Worm (Caenorhabditis elegans) whole organism, mixed stage, embryonic: Measurements from ENCODE around the gene F49H12.4.

Experiments
- blmp-1 ChIP-seq: fragments of 150-350 bp; optimal IDR thresholded peaks from 2 replicates; lab custom pipeline; 2014; ENCODE audit warnings: missing biosample characterization, missing genetic modification characterization
- elt-1 ChIP-seq: sonication (generic microtip); optimal IDR thresholded peaks from 2 replicates; lab custom pipeline; 2017; ENCODE audit warnings: missing genetic modification characterization, mild to moderate bottlenecking, missing compliant biosample characterization, antibody characterized with exemption, moderate library complexity, borderline replicate concordance; ENCODE audit not compliant: insufficient read depth
- elt-3 ChIP-seq: fragments of 150-350 bp; optimal IDR thresholded peaks from 2 replicates; lab custom pipeline; 2014; ENCODE audit warnings: missing biosample characterization, missing genetic modification characterization
- lin-13 ChIP-seq: fragments of 150-350 bp; optimal IDR thresholded peaks from 2 replicates; lab custom pipeline; 2014; ENCODE audit warnings: missing biosample characterization, missing genetic modification characterization
- mep-1 ChIP-seq: fragments of 150-350 bp; optimal IDR thresholded peaks from 2 replicates; lab custom pipeline; 2017; ENCODE audit warnings: missing biosample characterization, missing genetic modification reagents, missing genetic modification characterization, inconsistent platforms
- mls-2 ChIP-seq: sonication (generic microtip); optimal IDR thresholded peaks from 2 replicates; lab custom pipeline; 2016; ENCODE audit warnings: mild to moderate bottlenecking, missing genetic modification characterization, moderate library complexity, missing compliant biosample characterization
- nhr-12 ChIP-seq: fragments of 150-350 bp; optimal IDR thresholded peaks from 2 replicates; lab custom pipeline; 2014; ENCODE audit warnings: missing biosample characterization, missing genetic modification characterization
- nhr-2 ChIP-seq: fragments of 150-350 bp; optimal IDR thresholded peaks from 2 replicates; lab custom pipeline; 2014; ENCODE audit warnings: missing biosample characterization, missing genetic modification characterization
- pha-4 ChIP-seq: fragments of 150-350 bp; optimal IDR thresholded peaks from 2 replicates; lab custom pipeline; 2018; ENCODE audit warnings: missing biosample characterization, missing genetic modification reagents, missing genetic modification characterization
- snpc-4 ChIP-seq: fragments of 150-350 bp; optimal IDR thresholded peaks from 2 replicates; lab custom pipeline; 2014; ENCODE audit warnings: missing biosample characterization, missing genetic modification characterization
- sptf-1 ChIP-seq: sonication (generic microtip); optimal IDR thresholded peaks from 2 replicates; lab custom pipeline; 2017; ENCODE audit warnings: mild to moderate bottlenecking, missing genetic modification characterization, moderate library complexity, missing compliant biosample characterization
- unc-120 ChIP-seq: sonication (generic microtip); optimal IDR thresholded peaks from 2 replicates; lab custom pipeline; 2017; ENCODE audit warnings: missing genetic modification characterization, missing compliant biosample characterization; ENCODE audit not compliant: poor library complexity, severe bottlenecking
- unc-62 ChIP-seq: fragments of 150-350 bp; optimal IDR thresholded peaks from 2 replicates; lab custom pipeline; 2014; ENCODE audit warnings: missing biosample characterization, missing genetic modification reagents, missing genetic modification characterization
- ztf-11 ChIP-seq: fragments of 150-350 bp; optimal IDR thresholded peaks from 2 replicates; lab custom pipeline; 2014; ENCODE audit warnings: missing biosample characterization, missing genetic modification characterization

DNA sequence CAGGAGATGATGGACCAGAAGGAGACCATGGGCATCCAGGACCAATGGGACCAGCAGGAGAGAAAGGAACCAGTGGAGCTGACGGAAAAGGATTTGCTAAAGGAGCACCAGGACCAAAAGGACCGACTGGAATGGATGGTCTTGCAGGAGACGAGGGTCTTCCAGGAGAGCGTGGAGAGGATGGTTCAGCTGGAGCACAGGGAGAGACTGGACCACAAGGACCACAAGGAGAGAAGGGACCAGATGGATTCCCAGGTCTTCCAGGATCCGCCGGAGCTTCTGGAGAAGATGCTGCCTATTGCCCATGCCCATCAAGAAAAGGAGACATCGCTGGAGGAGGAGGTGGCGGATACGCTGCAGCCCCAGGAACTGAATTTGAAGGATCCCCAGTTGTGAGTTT lies 14.5 kb downstream of the F49H12.4 start:
- no peak for TF ChIP-seq unc-62
- TF ChIP-seq unc-120 (tag; lab: Kevin White, UChicago) = no peak
- no peak for TF ChIP-seq elt-3 (tag; lab: Kevin White, UChicago)
- TF ChIP-seq snpc-4 = no peak
- TF ChIP-seq lin-13 (tag; lab: Kevin White, UChicago) = no peak
- no peak for TF ChIP-seq mls-2 (tag; lab: Kevin White, UChicago)
- TF ChIP-seq nhr-2 (tag; lab: Kevin White, UChicago) = no peak
- no peak for TF ChIP-seq nhr-12 (tag; lab: Kevin White, UChicago)
- TF ChIP-seq sptf-1 (tag; lab: Kevin White, UChicago) = no peak
- no peak for TF ChIP-seq elt-1 (tag; lab: Kevin White, UChicago)
- TF ChIP-seq blmp-1 (tag; lab: Kevin White, UChicago) = no peak
- no peak for TF ChIP-seq mep-1
- no peak for TF ChIP-seq pha-4 (tag; lab: Kevin White, UChicago)
- no peak for TF ChIP-seq ztf-11
